Worm (Caenorhabditis elegans): ENCODE results near the gene F13E9.15.

The F13E9.15 gene

ce11 chrIV:10916134-10916533, 26.5 kb upstream of the F13E9.15 start:
- TF ChIP-seq cnd-1 (tag; optimal IDR thresholded peaks at IDR 0.05) (no peak), ceh-39 (tag; optimal IDR thresholded peaks at IDR 0.05) (no peak), elt-3 (tag; optimal IDR thresholded peaks at IDR 0.05) (no peak), unc-62 (GFP tag; optimal IDR thresholded peaks at IDR 0.05) (no peak), flh-1 (GFP tag; optimal IDR thresholded peaks at IDR 0.05) (no peak), tbx-8 (GFP tag; optimal IDR thresholded peaks at IDR 0.05) (no peak), mab-5 (tag; optimal IDR thresholded peaks at IDR 0.05) (no peak), pha-4 (tag; optimal IDR thresholded peaks at IDR 0.05) (no peak), sptf-1 (tag; optimal IDR thresholded peaks at IDR 0.05) (no peak)

ce11 chrIV:10915388-10915787, 25.7 kb upstream of the F13E9.15 start, which contains the start of gene ZK593.3:
ZK593.3 (plus strand) TSS chrIV:10915688.
- no peak for TF ChIP-seq snpc-4 (tag; optimal IDR thresholded peaks at IDR 0.05)
- TF ChIP-seq zip-8 (tag; optimal IDR thresholded peaks at IDR 0.05) = no peak
- no peak for TF ChIP-seq tbx-8 (GFP tag; optimal IDR thresholded peaks at IDR 0.05)
- no peak for TF ChIP-seq nhr-237 (tag; optimal IDR thresholded peaks at IDR 0.05)
- TF ChIP-seq nhr-28 (tag; optimal IDR thresholded peaks at IDR 0.05) = no peak
- TF ChIP-seq ham-2 (GFP tag; optimal IDR thresholded peaks at IDR 0.05) = no peak
- TF ChIP-seq nhr-12 (tag; optimal IDR thresholded peaks at IDR 0.05) = no peak
- TF ChIP-seq ztf-11 (tag; optimal IDR thresholded peaks at IDR 0.05) = no peak
- no peak for TF ChIP-seq elt-1 (tag; optimal IDR thresholded peaks at IDR 0.05; ENCODE audit: borderline replicate concordance, insufficient read depth)
- no peak for TF ChIP-seq hlh-1 (tag; optimal IDR thresholded peaks at IDR 0.05)
- TF ChIP-seq blmp-1 (tag; optimal IDR thresholded peaks at IDR 0.05) = no peak
- TF ChIP-seq cnd-1 (tag; optimal IDR thresholded peaks at IDR 0.05) = no peak
- no peak for TF ChIP-seq ceh-83 (GFP tag; optimal IDR thresholded peaks at IDR 0.05)

ce11 chrIV:10913081-10913480, 23.4 kb upstream of the F13E9.15 start, which contains the start of gene ZK593.2:
ZK593.2 (plus strand) TSS chrIV:10913381.
- TF ChIP-seq nhr-28 (tag; optimal IDR thresholded peaks at IDR 0.05) = no peak
- TF ChIP-seq bed-3 (GFP tag; optimal IDR thresholded peaks at IDR 0.05) = no peak
- TF ChIP-seq nhr-237 (tag; optimal IDR thresholded peaks at IDR 0.05) = no peak

- no peak for TF ChIP-seq ceh-83 (GFP tag; optimal IDR thresholded peaks at IDR 0.05)
Measured at ce11 chrIV:10909708-10910107, 20.0 kb upstream of the F13E9.15 start, which contains the start of gene pyk-2. pyk-2 (plus strand) TSS chrIV:10909913.

ce11 chrIV:10909206-10909605, 19.5 kb upstream of the F13E9.15 start, which contains the start of gene ZK596.2:
ZK596.2 (minus strand) TSS chrIV:10909306.
- TF ChIP-seq cnd-1 (tag; optimal IDR thresholded peaks at IDR 0.05) (no peak), blmp-1 (tag; optimal IDR thresholded peaks at IDR 0.05) (no peak), ztf-11 (tag; optimal IDR thresholded peaks at IDR 0.05) (no peak), sem-2 (GFP tag; optimal IDR thresholded peaks at IDR 0.05) (no peak), lin-13 (tag; optimal IDR thresholded peaks at IDR 0.05) (no peak), unc-62 (GFP tag; optimal IDR thresholded peaks at IDR 0.05) (no peak)

ce11 chrIV:10904282-10904681, 14.6 kb upstream of the F13E9.15 start, which contains the start of gene ZK596.3:
ZK596.3 (minus strand) TSS chrIV:10904382.
- TF ChIP-seq ceh-83 (GFP tag; optimal IDR thresholded peaks at IDR 0.05) (no peak), flh-1 (GFP tag; optimal IDR thresholded peaks at IDR 0.05) (no peak), ceh-39 (tag; optimal IDR thresholded peaks at IDR 0.05) (no peak), nhr-76 (tag; optimal IDR thresholded peaks at IDR 0.05) (no peak), mls-2 (tag; optimal IDR thresholded peaks at IDR 0.05) (no peak), drap-1 (GFP tag; optimal IDR thresholded peaks at IDR 0.05) (no peak)

ce11 chrIV:10902476-10902875, 12.8 kb upstream of the F13E9.15 start:
- no peak for TF ChIP-seq cnd-1 (tag; optimal IDR thresholded peaks at IDR 0.05)
- TF ChIP-seq elt-1 (tag; optimal IDR thresholded peaks at IDR 0.05; ENCODE audit: borderline replicate concordance, insufficient read depth) = no peak
- no peak for TF ChIP-seq sptf-1 (tag; optimal IDR thresholded peaks at IDR 0.05)
- TF ChIP-seq pha-4 (tag; optimal IDR thresholded peaks at IDR 0.05) = no peak
- no peak for TF ChIP-seq unc-120 (tag; optimal IDR thresholded peaks at IDR 0.05; ENCODE audit: poor library complexity, severe bottlenecking)
- TF ChIP-seq mab-5 (tag; optimal IDR thresholded peaks at IDR 0.05) = no peak
- no peak for TF ChIP-seq tbx-8 (GFP tag; optimal IDR thresholded peaks at IDR 0.05)
- no peak for TF ChIP-seq snpc-4 (tag; optimal IDR thresholded peaks at IDR 0.05)
- TF ChIP-seq lin-32 (GFP tag; optimal IDR thresholded peaks at IDR 0.05) = no peak
- no peak for TF ChIP-seq nhr-237 (tag; optimal IDR thresholded peaks at IDR 0.05)
- TF ChIP-seq lsy-2 (tag; optimal IDR thresholded peaks at IDR 0.05) = no peak
- TF ChIP-seq blmp-1 (tag; optimal IDR thresholded peaks at IDR 0.05) = no peak
- TF ChIP-seq mls-2 (tag; optimal IDR thresholded peaks at IDR 0.05) = no peak
- TF ChIP-seq unc-39 (tag; optimal IDR thresholded peaks at IDR 0.05) = no peak

Data from whole organism, mixed stage, embryonic.